Fruit fly (Drosophila melanogaster) whole organism, embryonic: ENCODE results near the gene CG42728.

Source experiments
- CG10147 ChIP-seq: fragments of 200-800 bp; sonication (Bioruptor generic); optimal IDR thresholded peaks from 2 replicates; lab custom pipeline; 2019; ENCODE audit warnings: missing biosample characterization, mild to moderate bottlenecking, missing genetic modification characterization, moderate library complexity
- CG10979 ChIP-seq: fragments of 200-800 bp; sonication (Bioruptor generic); optimal IDR thresholded peaks from 2 replicates; lab custom pipeline; 2018; ENCODE audit warnings: missing biosample characterization, mild to moderate bottlenecking, missing genetic modification characterization, moderate library complexity
- CG12769 ChIP-seq: fragments of 200-800 bp; sonication (Bioruptor generic); optimal IDR thresholded peaks from 2 replicates; lab custom pipeline; 2019; ENCODE audit warnings: missing biosample characterization, mild to moderate bottlenecking, missing genetic modification characterization, moderate library complexity
- CG14860 ChIP-seq: fragments of 200-800 bp; sonication (Bioruptor generic); IDR thresholded peaks from 3 replicates; pipeline ENCODE4 v1.3.6; 2022; ENCODE audit warnings: missing biosample characterization, missing genetic modification characterization; ENCODE audit not compliant: partially characterized antibody
- CG17186 ChIP-seq: fragments of 200-800 bp; sonication (Bioruptor generic); optimal IDR thresholded peaks from 3 replicates; lab custom pipeline; 2017; ENCODE audit warnings: missing biosample characterization, missing genetic modification reagents, missing genetic modification characterization
- CG17328 ChIP-seq: fragments of 200-800 bp; sonication (Bioruptor generic); IDR thresholded peaks from 2 replicates; pipeline ENCODE4 v1.3.6; 2022; ENCODE audit warnings: missing biosample characterization, missing genetic modification characterization
- CG18599 ChIP-seq: fragments of 200-800 bp; sonication (Bioruptor generic); optimal IDR thresholded peaks from 3 replicates; lab custom pipeline; 2017; ENCODE audit warnings: missing biosample characterization, missing genetic modification characterization, mild to moderate bottlenecking, moderate library complexity, missing genetic modification reagents
- CG30431 ChIP-seq: fragments of 200-800 bp; sonication (Bioruptor generic); optimal IDR thresholded peaks from 2 replicates; lab custom pipeline; 2017; ENCODE audit warnings: missing biosample characterization, missing genetic modification characterization
- CG34376 ChIP-seq: fragments of 200-800 bp; sonication (Bioruptor generic); optimal IDR thresholded peaks from 2 replicates; lab custom pipeline; 2018; ENCODE audit warnings: missing biosample characterization, mild to moderate bottlenecking, missing genetic modification characterization
- CG6175 ChIP-seq: fragments of 200-800 bp; sonication (Bioruptor generic); IDR thresholded peaks from 3 replicates; pipeline ENCODE4 v1.3.6; 2022; ENCODE audit warnings: missing biosample characterization, missing genetic modification characterization
- CG7271 ChIP-seq: fragments of 200-800 bp; sonication (Bioruptor generic); optimal IDR thresholded peaks from 2 replicates; lab custom pipeline; 2018; ENCODE audit warnings: missing biosample characterization, mild to moderate bottlenecking, missing genetic modification characterization, moderate library complexity
- CG7839 ChIP-seq: fragments of 200-800 bp; sonication (Bioruptor generic); optimal IDR thresholded peaks from 3 replicates; lab custom pipeline; 2018; ENCODE audit warnings: missing biosample characterization, mild to moderate bottlenecking, missing genetic modification characterization, moderate library complexity
- CG8089 ChIP-seq: fragments of 200-800 bp; sonication (Bioruptor generic); optimal IDR thresholded peaks from 3 replicates; lab custom pipeline; 2016; ENCODE audit warnings: missing biosample characterization, missing genetic modification characterization
- E2f1 ChIP-seq: fragments of 200-800 bp; sonication (Bioruptor generic); IDR thresholded peaks from 2 replicates; pipeline ENCODE4 v1.3.6; 2022; ENCODE audit warnings: missing biosample characterization, missing genetic modification characterization
- GATAe ChIP-seq: fragments of 200-800 bp; sonication (Bioruptor generic); conservative IDR thresholded peaks from 2 replicates; pipeline ENCODE4 v1.3.6; 2022; ENCODE audit warnings: missing biosample characterization, missing genetic modification characterization
- Hand ChIP-seq: fragments of 200-800 bp; sonication (Bioruptor generic); optimal IDR thresholded peaks from 2 replicates; lab custom pipeline; 2017; ENCODE audit warnings: mild to moderate bottlenecking, missing biosample characterization, missing genetic modification reagents, missing genetic modification characterization
- HmgD ChIP-seq: fragments of 200-800 bp; sonication (Bioruptor generic); optimal IDR thresholded peaks from 3 replicates; lab custom pipeline; 2016; ENCODE audit warnings: missing biosample characterization, missing genetic modification characterization
- HmgZ ChIP-seq: fragments of 200-800 bp; sonication (Bioruptor generic); optimal IDR thresholded peaks from 2 replicates; lab custom pipeline; 2018; ENCODE audit warnings: missing biosample characterization, mild to moderate bottlenecking, missing genetic modification characterization
- Mes4 ChIP-seq: fragments of 200-800 bp; sonication (Bioruptor generic); optimal IDR thresholded peaks from 2 replicates; lab custom pipeline; 2016; ENCODE audit warnings: missing biosample characterization, missing genetic modification characterization
- Usf ChIP-seq: fragments of 200-800 bp; sonication (Bioruptor generic); optimal IDR thresholded peaks from 2 replicates; lab custom pipeline; 2017; ENCODE audit warnings: missing genotype, missing biosample characterization, missing genetic modification characterization
- Vsx1 ChIP-seq: fragments of 200-800 bp; sonication (Bioruptor generic); optimal IDR thresholded peaks from 2 replicates; lab custom pipeline; 2017; ENCODE audit warnings: missing biosample characterization, mild to moderate bottlenecking, missing genetic modification characterization, missing genetic modification reagents
- ap ChIP-seq: fragments of 200-800 bp; sonication (Bioruptor generic); IDR thresholded peaks from 2 replicates; pipeline ENCODE4 v1.3.6; 2022; ENCODE audit warnings: missing biosample characterization, missing genetic modification characterization
- ara ChIP-seq: fragments of 200-800 bp; sonication (Bioruptor generic); IDR thresholded peaks from 2 replicates; pipeline ENCODE4 v1.3.6; 2022; ENCODE audit warnings: missing biosample characterization, missing genetic modification characterization
- chinmo ChIP-seq: fragments of 200-800 bp; sonication (Bioruptor generic); IDR thresholded peaks from 4 replicates; pipeline ENCODE4 v1.3.6; 2022; ENCODE audit warnings: missing biosample characterization, missing genetic modification characterization; ENCODE audit not compliant: partially characterized antibody
- corto ChIP-seq: fragments of 200-800 bp; sonication (Bioruptor generic); optimal IDR thresholded peaks from 2 replicates; lab custom pipeline; 2016; ENCODE audit warnings: missing biosample characterization, mild to moderate bottlenecking, missing genetic modification characterization, moderate library complexity
- crol ChIP-seq: fragments of 200-800 bp; sonication (Bioruptor generic); IDR thresholded peaks from 2 replicates; pipeline ENCODE4 v1.3.6; 2022; ENCODE audit warnings: missing biosample characterization, missing genetic modification characterization
- dm ChIP-seq: fragments of 200-800 bp; sonication (Bioruptor generic); optimal IDR thresholded peaks from 3 replicates; lab custom pipeline; 2016; ENCODE audit warnings: missing biosample characterization, missing genetic modification characterization
- exex ChIP-seq: fragments of 200-800 bp; sonication (Bioruptor generic); optimal IDR thresholded peaks from 4 replicates; lab custom pipeline; 2018; ENCODE audit warnings: missing biosample characterization, mild to moderate bottlenecking, missing genetic modification characterization, moderate library complexity
- fd3F ChIP-seq: fragments of 200-800 bp; sonication (Bioruptor generic); optimal IDR thresholded peaks from 2 replicates; lab custom pipeline; 2018; ENCODE audit warnings: missing biosample characterization, mild to moderate bottlenecking, missing genetic modification characterization, moderate library complexity
- gem ChIP-seq: fragments of 200-800 bp; sonication (Bioruptor generic); optimal IDR thresholded peaks from 2 replicates; lab custom pipeline; 2019; ENCODE audit warnings: missing biosample characterization, mild to moderate bottlenecking, missing genetic modification characterization, moderate library complexity
- grn ChIP-seq: fragments of 200-800 bp; sonication (Bioruptor generic); optimal IDR thresholded peaks from 3 replicates; lab custom pipeline; 2017; ENCODE audit warnings: missing biosample characterization, missing genetic modification characterization
- kah ChIP-seq: fragments of 200-800 bp; sonication (Bioruptor generic); optimal IDR thresholded peaks from 2 replicates; lab custom pipeline; 2018; ENCODE audit warnings: missing biosample characterization, mild to moderate bottlenecking, missing genetic modification characterization
- mirr ChIP-seq: fragments of 200-800 bp; sonication (Bioruptor generic); optimal IDR thresholded peaks from 3 replicates; lab custom pipeline; 2018; ENCODE audit warnings: missing biosample characterization, mild to moderate bottlenecking, missing genetic modification characterization
- nerfin-2 ChIP-seq: fragments of 200-800 bp; sonication (Bioruptor generic); IDR thresholded peaks from 2 replicates; pipeline ENCODE4 v1.3.6; 2022; ENCODE audit warnings: missing biosample characterization, missing genetic modification characterization; ENCODE audit not compliant: partially characterized antibody
- oc ChIP-seq: fragments of 200-800 bp; sonication (Bioruptor generic); optimal IDR thresholded peaks from 2 replicates; lab custom pipeline; 2018; ENCODE audit warnings: missing biosample characterization, mild to moderate bottlenecking, missing genetic modification characterization, moderate library complexity
- run ChIP-seq: fragments of 200-800 bp; sonication (Bioruptor generic); optimal IDR thresholded peaks from 3 replicates; lab custom pipeline; 2018; ENCODE audit warnings: missing biosample characterization, mild to moderate bottlenecking, missing genetic modification characterization
- salm ChIP-seq: fragments of 200-800 bp; sonication (Bioruptor generic); optimal IDR thresholded peaks from 2 replicates; lab custom pipeline; 2018; ENCODE audit warnings: missing biosample characterization, mild to moderate bottlenecking, missing genetic modification characterization
- sd ChIP-seq: fragments of 200-800 bp; sonication (Bioruptor generic); optimal IDR thresholded peaks from 3 replicates; lab custom pipeline; 2018; ENCODE audit warnings: missing biosample characterization, mild to moderate bottlenecking, missing genetic modification characterization, moderate library complexity
- sens ChIP-seq: fragments of 200-800 bp; sonication (Bioruptor generic); peaks from one replicate; lab custom pipeline; 2016; ENCODE audit warnings: missing biosample characterization, missing genetic modification characterization
- sim ChIP-seq: fragments of 200-800 bp; sonication (Bioruptor generic); IDR thresholded peaks from 2 replicates; pipeline ENCODE4 v1.3.6; 2022; ENCODE audit warnings: missing biosample characterization, missing genetic modification characterization
- sug ChIP-seq: fragments of 200-800 bp; optimal IDR thresholded peaks from 2 replicates; lab custom pipeline; 2019; ENCODE audit warnings: missing biosample characterization, mild to moderate bottlenecking, missing genetic modification characterization, moderate library complexity
- unpg ChIP-seq: fragments of 200-800 bp; sonication (Bioruptor generic); optimal IDR thresholded peaks from 3 replicates; lab custom pipeline; 2018; ENCODE audit warnings: missing biosample characterization, mild to moderate bottlenecking, missing genetic modification characterization, moderate library complexity
- vfl ChIP-seq: fragments of 200-800 bp; sonication (Bioruptor generic); optimal IDR thresholded peaks from 2 replicates; lab custom pipeline; 2016; ENCODE audit warnings: missing biosample characterization, missing genetic modification characterization
- zen2 ChIP-seq: fragments of 200-800 bp; sonication (Bioruptor generic); IDR thresholded peaks from 3 replicates; pipeline ENCODE4 v1.3.6; 2022; ENCODE audit warnings: missing biosample characterization, missing genetic modification characterization; ENCODE audit not compliant: partially characterized antibody

Gene CG42728

DNA sequence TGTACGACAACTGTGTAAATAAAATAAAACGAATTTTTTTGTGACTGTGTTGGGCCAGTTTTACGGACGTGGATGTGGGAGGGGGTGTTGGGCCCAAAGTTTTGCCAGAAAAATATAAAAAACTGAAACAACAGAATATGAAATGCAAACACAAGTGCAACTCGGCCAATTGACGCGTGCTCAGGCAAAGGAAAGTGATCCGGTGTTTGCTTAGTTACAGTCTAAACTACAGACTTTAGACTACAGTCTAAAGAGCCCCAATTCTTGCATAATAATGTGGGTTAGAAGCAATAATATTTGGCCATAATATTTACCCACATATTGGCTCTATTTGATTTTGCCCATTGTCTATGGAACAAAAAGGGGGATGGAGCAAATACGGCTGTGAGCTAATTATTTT lies 20.8 kb upstream of the CG42728 start (continued):
- TF ChIP-seq nerfin-2 (GFP tag; lab: Robert Waterston, UW) (no peak), CG10979 (tag; lab: Kevin White, UChicago) (no peak), CG8089 (GFP tag; lab: Kevin White, UChicago) (no peak), dm (no peak), salm (tag; lab: Kevin White, UChicago) (no peak), Vsx1 (GFP tag; lab: Kevin White, UChicago) (peak; percentile 39), Hand (GFP tag; lab: Kevin White, UChicago) (peak; percentile 42), unpg (GFP tag; lab: Kevin White, UChicago) (peak; percentile 7), run (tag; lab: Kevin White, UChicago) (no peak), CG17186 (GFP tag; lab: Kevin White, UChicago) (no peak), sim (GFP tag; lab: Robert Waterston, UW) (no peak), CG18599 (peak; percentile 72), HmgZ (tag; lab: Kevin White, UChicago) (peak; percentile 6), CG14860 (GFP tag; lab: Robert Waterston, UW) (no peak), CG10147 (GFP tag; lab: Kevin White, UChicago) (no peak), Mes4 (GFP tag; lab: Kevin White, UChicago) (no peak), CG34376 (GFP tag; lab: Kevin White, UChicago) (peak; percentile 59), oc (tag; lab: Kevin White, UChicago) (no peak), CG12769 (tag; lab: Kevin White, UChicago) (peak; percentile 57)
- TF ChIP-seq, all 482 proteins: peak for 64

DNA sequence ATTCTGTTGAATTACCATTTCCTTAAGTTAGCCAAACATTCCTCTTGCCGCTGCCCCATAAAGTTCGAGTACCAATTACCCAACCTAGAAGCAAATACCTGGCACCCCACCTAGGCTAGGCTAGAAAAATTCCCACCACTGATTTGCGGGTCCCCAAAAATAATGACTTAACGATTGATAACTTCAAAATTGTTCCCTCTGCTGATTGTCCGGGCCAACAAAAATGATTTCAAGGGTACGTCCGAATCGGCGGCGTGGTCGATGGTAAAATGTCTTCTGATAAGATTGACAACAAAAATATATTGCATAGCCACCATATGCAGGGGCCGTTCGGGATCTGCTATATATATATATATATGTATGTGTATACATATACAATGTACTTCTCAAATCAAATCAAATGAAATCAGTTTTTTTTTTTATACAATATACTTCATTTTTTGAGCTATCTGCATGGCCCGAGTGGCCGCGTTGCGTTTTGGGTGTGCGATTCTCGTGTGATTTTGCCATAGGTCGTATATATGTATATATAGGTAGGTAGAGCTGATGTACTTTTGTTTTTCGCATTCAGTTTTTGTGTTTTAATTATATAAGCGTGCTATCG lies 19.3 kb upstream of the CG42728 start:
- peak; percentile 56 for TF ChIP-seq corto (GFP tag; lab: Kevin White, UChicago)
- no peak for TF ChIP-seq E2f1 (GFP tag; lab: Robert Waterston, UW)
- TF ChIP-seq GATAe (GFP tag; lab: Robert Waterston, UW), result 0 out of 2 replicates have a peak, but pooled peaks have one; percentile 18
- peak; percentile 29 for TF ChIP-seq grn (GFP tag; lab: Kevin White, UChicago)
- TF ChIP-seq sd (tag; lab: Kevin White, UChicago), result peak; percentile 41
- peak; percentile 2 for TF ChIP-seq CG12769 (tag; lab: Kevin White, UChicago)
- TF ChIP-seq vfl (GFP tag; lab: Kevin White, UChicago), result no peak
- TF ChIP-seq chinmo (GFP tag; lab: Robert Waterston, UW), result 0 out of 4 replicates have a peak, but pooled peaks have one; percentile 59
- peak; percentile 72 for TF ChIP-seq sug (tag; lab: Kevin White, UChicago)
- TF ChIP-seq mirr (GFP tag; lab: Kevin White, UChicago), result peak; percentile 23
- TF ChIP-seq kah (GFP tag; lab: Kevin White, UChicago), result no peak
- TF ChIP-seq exex (tag; lab: Kevin White, UChicago), result peak; percentile 80

DNA sequence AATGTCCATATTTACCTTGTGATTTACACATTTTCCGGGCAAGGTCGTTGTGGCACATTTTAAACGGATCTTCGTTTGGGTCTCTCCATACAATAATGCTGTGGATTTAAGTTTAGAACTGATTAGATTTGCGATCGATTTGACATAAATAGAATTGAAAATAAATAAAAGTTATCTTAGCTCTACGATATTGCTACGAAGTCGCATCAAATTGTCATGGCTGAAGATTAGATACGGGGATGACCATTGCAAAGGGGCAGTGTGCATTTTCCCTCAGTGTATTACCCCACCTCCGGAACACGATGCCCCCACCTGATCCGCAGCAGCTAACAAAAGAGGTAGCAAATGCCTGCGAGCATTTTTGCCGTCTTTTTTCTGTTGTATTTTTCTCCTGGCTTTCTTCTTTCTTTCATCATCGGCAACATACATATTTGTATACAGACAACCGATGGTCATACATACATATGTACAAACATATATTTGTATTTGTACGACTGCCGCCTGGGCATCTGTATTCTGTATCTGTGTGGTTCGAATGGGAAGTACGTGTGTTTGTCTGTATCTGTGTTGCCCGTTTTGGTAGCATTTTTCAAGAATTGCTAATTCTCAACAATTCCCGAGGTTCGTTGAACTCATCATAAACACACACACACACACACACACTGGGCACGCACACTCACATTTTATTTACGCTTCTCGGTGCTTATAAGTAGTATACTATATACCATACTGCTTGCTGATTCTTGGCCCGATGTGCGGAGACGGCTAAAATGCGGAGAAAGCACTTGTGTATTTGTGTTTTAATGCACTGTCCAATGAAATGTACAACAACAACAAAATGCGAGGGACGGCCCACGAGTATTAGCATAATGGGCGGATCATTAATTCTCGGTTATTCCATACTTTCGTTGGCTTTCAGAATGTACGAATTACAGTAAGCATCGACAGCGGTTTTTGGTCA lies 16.7 kb upstream of the CG42728 start:
- no peak for TF ChIP-seq CG7839
- TF ChIP-seq CG6175 (GFP tag; lab: Robert Waterston, UW), result no peak
- no peak for TF ChIP-seq CG30431 (GFP tag; lab: Kevin White, UChicago)
- no peak for TF ChIP-seq Usf (GFP tag; lab: Kevin White, UChicago)
- no peak for TF ChIP-seq CG7271 (tag; lab: Kevin White, UChicago)
- TF ChIP-seq crol (GFP tag; lab: Robert Waterston, UW), result no peak
- peak; percentile 66 for TF ChIP-seq sens (GFP tag; lab: Kevin White, UChicago)
- no peak for TF ChIP-seq HmgD (GFP tag; lab: Kevin White, UChicago)
- no peak for TF ChIP-seq ap (GFP tag; lab: Robert Waterston, UW)
- peak; percentile 19; the same call in 1 of the 2 replicates for TF ChIP-seq ara
- TF ChIP-seq gem (tag; lab: Kevin White, UChicago), result peak; percentile 4
- TF ChIP-seq CG10979 (tag; lab: Kevin White, UChicago), result peak; percentile 8
- no peak for TF ChIP-seq zen2
- no peak for TF ChIP-seq CG17328
- TF ChIP-seq fd3F, result no peak
